Fruit fly (Drosophila melanogaster): ENCODE data around the gene eIF5B.

Gene eIF5B

dm6 chr3L:3418207-3419086, 42.3 kb downstream of the eIF5B start (continued):
- TF ChIP-seq grn (GFP tag; optimal IDR thresholded peaks at IDR 0.05) (peak; percentile 18), ash1 (GFP tag; optimal IDR thresholded peaks at IDR 0.05) (peak; percentile 90), dm (GFP tag; optimal IDR thresholded peaks at IDR 0.05) (peak; percentile 57), dati (GFP tag; IDR thresholded peaks at IDR 0.05) (peak; percentile 70; the same call in 1 of the 2 replicates), CG34224 (GFP tag; IDR thresholded peaks at IDR 0.05; ENCODE audit: partially characterized antibody) (no peak), CG3838 (GFP tag; optimal IDR thresholded peaks at IDR 0.05) (peak; percentile 46), Ets97D (GFP tag; optimal IDR thresholded peaks at IDR 0.05) (no peak), sens (GFP tag) (peak; percentile 96), bigmax (GFP tag; optimal IDR thresholded peaks at IDR 0.05) (peak; percentile 22), cas (GFP tag; IDR thresholded peaks at IDR 0.05) (peak; percentile 63; the same call in 1 of the 2 replicates), gem (tag; optimal IDR thresholded peaks at IDR 0.05) (peak; percentile 76), otp (GFP tag; IDR thresholded peaks at IDR 0.05) (peak; percentile 67; the same call in 2 of the 3 replicates), so (GFP tag; IDR thresholded peaks at IDR 0.05) (peak; percentile 83), al (GFP tag; IDR thresholded peaks at IDR 0.05) (peak; percentile 78), CG18011 (GFP tag; optimal IDR thresholded peaks at IDR 0.05) (peak; percentile 11), chm (GFP tag; IDR thresholded peaks at IDR 0.05) (peak; percentile 70), dpn (GFP tag; optimal IDR thresholded peaks at IDR 0.05) (peak; percentile 58 to 72), Dll (GFP tag; IDR thresholded peaks at IDR 0.05; ENCODE audit: partially characterized antibody) (no peak), cato (GFP tag; optimal IDR thresholded peaks at IDR 0.05; ENCODE audit: borderline replicate concordance) (no peak), Nf-YA (GFP tag; IDR thresholded peaks at IDR 0.05) (peak; percentile 68), run (tag; optimal IDR thresholded peaks at IDR 0.05) (peak; percentile 27), TFAM (GFP tag; optimal IDR thresholded peaks at IDR 0.05) (no peak), CG10565 (GFP tag; optimal IDR thresholded peaks at IDR 0.05) (no peak), CG13287 (GFP tag; IDR thresholded peaks at IDR 0.05; ENCODE audit: partially characterized antibody) (no peak; the same call in 1 of the 2 replicates), CG8765 (GFP tag; IDR thresholded peaks at IDR 0.05) (peak; percentile 46; the same call in 1 of the 2 replicates), slbo (GFP tag; IDR thresholded peaks at IDR 0.05) (peak; percentile 87), CG4424 (GFP tag; optimal IDR thresholded peaks at IDR 0.05) (no peak), CG18599 (GFP tag; optimal IDR thresholded peaks at IDR 0.05) (peak; percentile 84), CG2712 (tag; optimal IDR thresholded peaks at IDR 0.05) (peak; percentile 61), z (GFP tag; IDR thresholded peaks at IDR 0.05) (peak; percentile 91), CG6689 (GFP tag; IDR thresholded peaks at IDR 0.05) (peak; percentile 74), CG1832 (GFP tag; optimal IDR thresholded peaks at IDR 0.05) (no peak), CG7839 (tag; optimal IDR thresholded peaks at IDR 0.05) (peak; percentile 78), chif (GFP tag; optimal IDR thresholded peaks at IDR 0.05) (peak; percentile 2 to 37), CG11695 (GFP tag; IDR thresholded peaks at IDR 0.05) (peak; percentile 80), mam (GFP tag; optimal IDR thresholded peaks at IDR 0.05) (peak; percentile 64), Mes4 (GFP tag; optimal IDR thresholded peaks at IDR 0.05) (peak; percentile 50), CG9215 (GFP tag; IDR thresholded peaks at IDR 0.05) (peak; percentile 69), zfh1 (GFP tag; IDR thresholded peaks at IDR 0.05) (peak; percentile 57), CG2116 (GFP tag; optimal IDR thresholded peaks at IDR 0.05) (peak; percentile 20), CG3281 (GFP tag; optimal IDR thresholded peaks at IDR 0.05) (peak; percentile 69), CG10431 (GFP tag; optimal IDR thresholded peaks at IDR 0.05) (peak; percentile 27), CG2129 (GFP tag; IDR thresholded peaks at IDR 0.05; ENCODE audit: partially characterized antibody) (no peak), HLHmδ (GFP tag; optimal IDR thresholded peaks at IDR 0.05) (peak; percentile 88), CG31441 (GFP tag; IDR thresholded peaks at IDR 0.05) (peak; percentile 74), CG14050 (GFP tag; IDR thresholded peaks at IDR 0.05) (peak; percentile 76), Trl (optimal IDR thresholded peaks at IDR 0.05) (peak; percentile 70 to 88), Trl (GFP tag; optimal IDR thresholded peaks at IDR 0.05) (peak; percentile 14), HmgZ (tag; optimal IDR thresholded peaks at IDR 0.05) (peak; percentile 91)
